Fruit fly (Drosophila melanogaster) whole organism, embryonic: ENCODE results near the gene CG42656.

ENCODE experiments used
- Asciz ChIP-seq: fragments of 200-800 bp; sonication (Bioruptor generic); optimal IDR thresholded peaks from 2 replicates; lab custom pipeline; 2017; ENCODE audit warnings: missing biosample characterization, mild to moderate bottlenecking, missing genetic modification characterization, missing genetic modification reagents
- CG10462 ChIP-seq: fragments of 200-800 bp; sonication (Bioruptor generic); optimal IDR thresholded peaks from 2 replicates; lab custom pipeline; 2016; ENCODE audit warnings: missing biosample characterization, missing genetic modification characterization
- CG10979 ChIP-seq: fragments of 200-800 bp; sonication (Bioruptor generic); optimal IDR thresholded peaks from 2 replicates; lab custom pipeline; 2018; ENCODE audit warnings: missing biosample characterization, mild to moderate bottlenecking, missing genetic modification characterization, moderate library complexity
- CG11456 ChIP-seq: fragments of 200-800 bp; sonication (Bioruptor generic); IDR thresholded peaks from 3 replicates; pipeline ENCODE4 v1.3.6; 2022; ENCODE audit warnings: missing biosample characterization, missing genetic modification characterization
- CG14014 ChIP-seq: fragments of 200-800 bp; sonication (Bioruptor generic); IDR thresholded peaks from 2 replicates; pipeline ENCODE4 v1.3.6; 2022; ENCODE audit warnings: missing biosample characterization, missing genetic modification characterization
- CG15479 ChIP-seq: fragments of 200-800 bp; sonication (Bioruptor generic); optimal IDR thresholded peaks from 3 replicates; lab custom pipeline; 2019; ENCODE audit warnings: missing biosample characterization, mild to moderate bottlenecking, missing genetic modification characterization, moderate library complexity
- CG15514 ChIP-seq: fragments of 200-800 bp; sonication (Bioruptor generic); optimal IDR thresholded peaks from 3 replicates; lab custom pipeline; 2017; ENCODE audit warnings: missing biosample characterization, missing genetic modification characterization, mild to moderate bottlenecking, moderate library complexity, missing genetic modification reagents
- CG1602 ChIP-seq: fragments of 200-800 bp; sonication (Bioruptor generic); optimal IDR thresholded peaks from 3 replicates; lab custom pipeline; 2016; ENCODE audit warnings: missing biosample characterization, missing genetic modification characterization
- CG16813 ChIP-seq: fragments of 200-800 bp; sonication (Bioruptor generic); IDR thresholded peaks from 3 replicates; pipeline ENCODE4 v1.3.6; 2022; ENCODE audit warnings: missing biosample characterization, missing genetic modification characterization; ENCODE audit not compliant: partially characterized antibody
- CG30020 ChIP-seq: fragments of 200-800 bp; optimal IDR thresholded peaks from 2 replicates; lab custom pipeline; 2019; ENCODE audit warnings: missing biosample characterization, mild to moderate bottlenecking, missing genetic modification characterization, moderate library complexity
- CG4404 ChIP-seq: fragments of 200-800 bp; sonication (Bioruptor generic); IDR thresholded peaks from 2 replicates; pipeline ENCODE4 v1.3.6; 2022; ENCODE audit warnings: missing biosample characterization, missing genetic modification characterization
- CG4617 ChIP-seq: fragments of 200-800 bp; sonication (Bioruptor generic); optimal IDR thresholded peaks from 3 replicates; lab custom pipeline; 2016; ENCODE audit warnings: missing biosample characterization, missing genetic modification characterization, borderline replicate concordance
- CG4854 ChIP-seq: fragments of 200-800 bp; sonication (Bioruptor generic); optimal IDR thresholded peaks from 2 replicates; lab custom pipeline; 2016; ENCODE audit warnings: missing biosample characterization, missing genetic modification characterization, inconsistent platforms
- CG5953 ChIP-seq: fragments of 200-800 bp; sonication (Bioruptor generic); IDR thresholded peaks from 2 replicates; pipeline ENCODE4 v1.3.6; 2022; ENCODE audit warnings: missing biosample characterization, missing genetic modification characterization
- CG7928 ChIP-seq: fragments of 200-800 bp; sonication (Bioruptor generic); optimal IDR thresholded peaks from 2 replicates; lab custom pipeline; 2017; ENCODE audit warnings: missing biosample characterization, mild to moderate bottlenecking, missing genetic modification characterization
- CG7987 ChIP-seq: fragments of 200-800 bp; sonication (Bioruptor generic); optimal IDR thresholded peaks from 2 replicates; lab custom pipeline; 2018; ENCODE audit warnings: missing biosample characterization, mild to moderate bottlenecking, missing genetic modification characterization, moderate library complexity
- CG9727 ChIP-seq: fragments of 200-800 bp; sonication (Bioruptor generic); optimal IDR thresholded peaks from 3 replicates; lab custom pipeline; 2017; ENCODE audit warnings: missing biosample characterization, mild to moderate bottlenecking, missing genetic modification characterization
- CG9797 ChIP-seq: fragments of 200-800 bp; sonication (Bioruptor generic); optimal IDR thresholded peaks from 3 replicates; lab custom pipeline; 2018; ENCODE audit warnings: missing biosample characterization, mild to moderate bottlenecking, missing genetic modification characterization
- Dad ChIP-seq: fragments of 200-800 bp; sonication (Bioruptor generic); optimal IDR thresholded peaks from 3 replicates; lab custom pipeline; 2016; ENCODE audit warnings: missing biosample characterization, missing genetic modification characterization
- Dll ChIP-seq: fragments of 200-800 bp; sonication (Bioruptor generic); IDR thresholded peaks from 4 replicates; pipeline ENCODE4 v1.3.6; 2022; ENCODE audit warnings: missing biosample characterization, missing genetic modification characterization; ENCODE audit not compliant: partially characterized antibody
- Doc3 ChIP-seq: fragments of 200-800 bp; sonication (Bioruptor generic); IDR thresholded peaks from 3 replicates; pipeline ENCODE4 v1.3.6; 2022; ENCODE audit warnings: missing biosample characterization, missing genetic modification characterization; ENCODE audit not compliant: partially characterized antibody
- ERR ChIP-seq: fragments of 200-800 bp; sonication (Bioruptor generic); optimal IDR thresholded peaks from 2 replicates; lab custom pipeline; 2016; ENCODE audit warnings: missing biosample characterization, missing genetic modification characterization
- Ets97D ChIP-seq: fragments of 200-800 bp; sonication (Bioruptor generic); optimal IDR thresholded peaks from 3 replicates; lab custom pipeline; 2016; ENCODE audit warnings: missing biosample characterization, missing genetic modification characterization
- Gsc ChIP-seq: fragments of 200-800 bp; sonication (Bioruptor generic); IDR thresholded peaks from 2 replicates; pipeline ENCODE4 v1.3.6; 2022; ENCODE audit warnings: missing biosample characterization, missing genetic modification characterization
- H2.0 ChIP-seq: fragments of 200-800 bp; sonication (Bioruptor generic); IDR thresholded peaks from 2 replicates; pipeline ENCODE4 v1.3.6; 2022; ENCODE audit warnings: missing biosample characterization, missing genetic modification characterization
- HLH54F ChIP-seq: fragments of 200-800 bp; sonication (Bioruptor generic); optimal IDR thresholded peaks from 3 replicates; lab custom pipeline; 2016; ENCODE audit warnings: missing biosample characterization, missing genetic modification characterization
- Hr3 ChIP-seq: fragments of 200-800 bp; sonication (Bioruptor generic); optimal IDR thresholded peaks from 3 replicates; lab custom pipeline; 2016; ENCODE audit warnings: missing biosample characterization, missing genetic modification characterization
- MTF-1 ChIP-seq: fragments of 200-800 bp; sonication (Bioruptor generic); optimal IDR thresholded peaks from 2 replicates; lab custom pipeline; 2018; ENCODE audit warnings: missing biosample characterization, mild to moderate bottlenecking, missing genetic modification characterization, borderline replicate concordance
- Max ChIP-seq: fragments of 200-800 bp; sonication (Bioruptor generic); optimal IDR thresholded peaks from 2 replicates; lab custom pipeline; 2016; ENCODE audit warnings: missing biosample characterization, mild to moderate bottlenecking, missing genetic modification characterization
- Nf-YB ChIP-seq: fragments of 200-800 bp; sonication (Bioruptor generic); optimal IDR thresholded peaks from 3 replicates; lab custom pipeline; 2019; ENCODE audit warnings: missing biosample characterization, mild to moderate bottlenecking, missing genetic modification characterization, moderate library complexity
- Nf-YC ChIP-seq: fragments of 200-800 bp; optimal IDR thresholded peaks from 3 replicates; lab custom pipeline; 2019; ENCODE audit warnings: missing biosample characterization, mild to moderate bottlenecking, missing genetic modification characterization, moderate library complexity
- Sry-β ChIP-seq: fragments of 200-800 bp; sonication (Bioruptor generic); optimal IDR thresholded peaks from 2 replicates; lab custom pipeline; 2018; ENCODE audit warnings: missing biosample characterization, mild to moderate bottlenecking, missing genetic modification characterization, moderate library complexity
- Trl ChIP-seq, 3 experiments: fragments of >200 bp in 2 of 3; fragments of 200-800 bp in 1 of 3; sonication (Bioruptor generic) in 1 of 3; optimal IDR thresholded peaks; 2 replicates in 1 of 3; 3 replicates in 2 of 3; lab custom pipeline; 2016 to 2017; ENCODE audit warnings: missing biosample characterization in 1 of 3, missing genetic modification characterization in 1 of 3
- Xbp1 ChIP-seq: fragments of 200-800 bp; sonication (Bioruptor generic); optimal IDR thresholded peaks from 3 replicates; lab custom pipeline; 2016; ENCODE audit warnings: missing biosample characterization, mild to moderate bottlenecking, missing genetic modification characterization
- abd-A ChIP-seq: fragments of 200-800 bp; sonication (Bioruptor generic); optimal IDR thresholded peaks from 3 replicates; lab custom pipeline; 2019; ENCODE audit warnings: missing biosample characterization, mild to moderate bottlenecking, missing genetic modification characterization, moderate library complexity
- al ChIP-seq: fragments of 200-800 bp; sonication (Bioruptor generic); IDR thresholded peaks from 2 replicates; pipeline ENCODE4 v1.3.6; 2022; ENCODE audit warnings: missing biosample characterization, missing genetic modification characterization
- cg ChIP-seq: fragments of 200-800 bp; sonication (Bioruptor generic); optimal IDR thresholded peaks from 3 replicates; lab custom pipeline; 2019; ENCODE audit warnings: missing biosample characterization, mild to moderate bottlenecking, missing genetic modification characterization, moderate library complexity
- cwo ChIP-seq: fragments of 200-800 bp; sonication (Bioruptor generic); optimal IDR thresholded peaks from 3 replicates; lab custom pipeline; 2017; ENCODE audit warnings: missing biosample characterization, missing genetic modification characterization, mild to moderate bottlenecking, moderate library complexity, missing genetic modification reagents
- disco-r ChIP-seq: fragments of 200-800 bp; sonication (Bioruptor generic); optimal IDR thresholded peaks from 2 replicates; lab custom pipeline; 2016; ENCODE audit warnings: missing biosample characterization, missing genetic modification characterization
- fru ChIP-seq: fragments of >200 bp; optimal IDR thresholded peaks from 2 replicates; lab custom pipeline; 2017
- gcm2 ChIP-seq: fragments of 200-800 bp; sonication (Bioruptor generic); optimal IDR thresholded peaks from 2 replicates; lab custom pipeline; 2016; ENCODE audit warnings: missing biosample characterization, missing genetic modification characterization
- kay ChIP-seq: fragments of 200-800 bp; sonication (Bioruptor generic); optimal IDR thresholded peaks from 2 replicates; lab custom pipeline; 2016; ENCODE audit warnings: missing biosample characterization, missing genetic modification characterization
- lola ChIP-seq, 3 experiments: fragments of >200 bp in 2 of 3; fragments of 200-800 bp in 1 of 3; sonication (Bioruptor generic) in 1 of 3; optimal IDR thresholded peaks; 2 replicates each; lab custom pipeline; 2017 to 2019; ENCODE audit warnings: missing biosample characterization in 3 of 3, missing genetic modification characterization in 3 of 3, mild to moderate bottlenecking in 1 of 3, moderate library complexity in 1 of 3
- nerfin-1 ChIP-seq: fragments of 200-800 bp; sonication (Bioruptor generic); optimal IDR thresholded peaks from 3 replicates; lab custom pipeline; 2019; ENCODE audit warnings: missing biosample characterization, mild to moderate bottlenecking, missing genetic modification characterization, moderate library complexity
- nerfin-2 ChIP-seq: fragments of 200-800 bp; sonication (Bioruptor generic); IDR thresholded peaks from 2 replicates; pipeline ENCODE4 v1.3.6; 2022; ENCODE audit warnings: missing biosample characterization, missing genetic modification characterization; ENCODE audit not compliant: partially characterized antibody
- pnt ChIP-seq: fragments of 200-800 bp; sonication (Bioruptor generic); optimal IDR thresholded peaks from 3 replicates; lab custom pipeline; 2016; ENCODE audit warnings: missing biosample characterization, missing genetic modification characterization
- sob ChIP-seq: fragments of 200-800 bp; sonication (Bioruptor generic); IDR thresholded peaks from 2 replicates; pipeline ENCODE4 v1.3.6; 2022; ENCODE audit warnings: missing biosample characterization, missing genetic modification characterization
- sqz ChIP-seq: fragments of 200-800 bp; sonication (Bioruptor generic); optimal IDR thresholded peaks from 3 replicates; lab custom pipeline; 2018; ENCODE audit warnings: missing biosample characterization, mild to moderate bottlenecking, missing genetic modification characterization
- ttk ChIP-seq: fragments of 200-800 bp; sonication (Bioruptor generic); IDR thresholded peaks from 2 replicates; pipeline ENCODE4 v2.1.2; 2022; ENCODE audit warnings: missing biosample characterization, missing genetic modification characterization

Gene CG42656

DNA sequence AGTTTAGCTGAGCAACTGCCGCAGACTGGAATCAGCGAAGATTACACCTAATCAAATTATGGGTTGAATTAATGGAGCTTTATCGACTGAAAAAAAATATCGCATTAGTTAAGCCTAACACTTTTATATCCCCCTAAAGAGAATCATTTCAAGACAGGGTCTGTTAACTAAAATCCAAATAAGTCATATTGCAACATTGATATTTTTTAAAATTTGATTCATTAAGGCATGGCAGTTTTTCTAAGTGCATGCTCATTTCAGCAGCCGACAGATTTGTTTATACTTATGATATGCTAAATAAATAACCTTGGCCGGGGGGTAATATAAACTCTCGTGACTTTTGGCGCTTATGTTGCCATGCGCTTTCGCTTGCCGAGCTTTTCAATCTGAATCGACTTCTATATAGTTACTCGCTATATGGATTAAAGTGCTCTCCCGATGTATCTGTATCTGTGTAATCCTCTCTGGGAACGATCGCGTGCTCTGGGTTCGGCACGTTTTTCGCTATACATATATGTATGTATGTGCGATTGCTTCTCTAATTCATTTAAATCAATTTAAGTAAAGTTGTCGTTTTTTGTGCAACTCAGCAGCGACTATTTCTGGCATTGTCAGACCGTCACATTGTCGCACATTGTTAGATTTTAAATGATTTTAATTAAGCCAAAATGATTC, 13.4 kb upstream of the CG42656 start (continued):
- peak; percentile 98 for TF ChIP-seq cwo (GFP tag; lab: Kevin White, UChicago)
- peak; percentile 86 for TF ChIP-seq CG15514
- TF ChIP-seq CG5953 (GFP tag; lab: Robert Waterston, UW), result no peak
- no peak for TF ChIP-seq CG30020 (tag; lab: Kevin White, UChicago)
- TF ChIP-seq Trl (optimal IDR thresholded peaks at IDR 0.05; lab: Kevin White, UChicago), result peak in 1 of 2 experiments; percentile 47
- TF ChIP-seq Trl (GFP tag; optimal IDR thresholded peaks at IDR 0.05; lab: Kevin White, UChicago), result peak; percentile 88
- peak; percentile 59 for TF ChIP-seq abd-A (tag; lab: Kevin White, UChicago)
- TF ChIP-seq sqz (GFP tag; lab: Kevin White, UChicago), result no peak
- no peak for TF ChIP-seq Sry-β (GFP tag; lab: Kevin White, UChicago)
- TF ChIP-seq CG15479 (GFP tag; lab: Kevin White, UChicago), result no peak
- TF ChIP-seq CG14014 (GFP tag; lab: Robert Waterston, UW), result peak; percentile 91
- peak; percentile 58 for TF ChIP-seq Nf-YB (GFP tag; lab: Kevin White, UChicago)
- no peak for TF ChIP-seq cg (GFP tag; lab: Kevin White, UChicago)
- peak; percentile 62 for TF ChIP-seq Hr3 (GFP tag; lab: Kevin White, UChicago)
- TF ChIP-seq Max (GFP tag; lab: Kevin White, UChicago), result peak; percentile 82
- TF ChIP-seq Dad, result peak; percentile 78
- peak; percentile 94 for TF ChIP-seq CG11456 (GFP tag; lab: Robert Waterston, UW)
- TF ChIP-seq kay (GFP tag; lab: Kevin White, UChicago), result peak; percentile 79
- peak; percentile 89 for TF ChIP-seq CG9727 (GFP tag; lab: Kevin White, UChicago)
- TF ChIP-seq ERR, result peak; percentile 94
- no peak for TF ChIP-seq CG10979 (tag; lab: Kevin White, UChicago)
- no peak for TF ChIP-seq Dll (GFP tag; lab: Robert Waterston, UW)
- peak; percentile 93 for TF ChIP-seq al (GFP tag; lab: Robert Waterston, UW)
- no peak for TF ChIP-seq nerfin-1 (tag; lab: Kevin White, UChicago)
- no peak for TF ChIP-seq fru (lab: Kevin White, UChicago)
- no peak for TF ChIP-seq ttk
- peak; percentile 90 for TF ChIP-seq sob (GFP tag; lab: Robert Waterston, UW)
- TF ChIP-seq CG7928 (GFP tag; lab: Kevin White, UChicago), result peak; percentile 65
- no peak for TF ChIP-seq nerfin-2 (GFP tag; lab: Robert Waterston, UW)
- peak; percentile 39 for TF ChIP-seq gcm2 (GFP tag; lab: Kevin White, UChicago)
- peak; percentile 63 for TF ChIP-seq CG7987 (GFP tag; lab: Kevin White, UChicago)
- no peak for TF ChIP-seq lola (GFP tag; optimal IDR thresholded peaks at IDR 0.05; lab: Kevin White, UChicago)
- TF ChIP-seq CG4854 (GFP tag; lab: Kevin White, UChicago), result peak; percentile 83
- TF ChIP-seq disco-r, result peak; percentile 59
- peak; percentile 32 for TF ChIP-seq CG4617 (GFP tag; lab: Kevin White, UChicago)
- TF ChIP-seq HLH54F, result peak; percentile 91
- peak; percentile 45 for TF ChIP-seq Ets97D
- TF ChIP-seq CG1602 (GFP tag; lab: Kevin White, UChicago), result peak; percentile 66
- peak; percentile 74 for TF ChIP-seq Xbp1 (GFP tag; lab: Kevin White, UChicago)
- peak; percentile 63 for TF ChIP-seq H2.0 (GFP tag; lab: Robert Waterston, UW)
- TF ChIP-seq Asciz (GFP tag; lab: Kevin White, UChicago), result peak; percentile 19
- peak; percentile 0 for TF ChIP-seq Nf-YC
- TF ChIP-seq CG4404, result peak; percentile 53
- no peak for TF ChIP-seq Gsc (GFP tag; lab: Robert Waterston, UW)
- no peak for TF ChIP-seq CG9797 (GFP tag; lab: Kevin White, UChicago)
- peak; percentile 12 for TF ChIP-seq MTF-1 (GFP tag; lab: Kevin White, UChicago)
- peak; percentile 74 for TF ChIP-seq pnt (GFP tag; lab: Kevin White, UChicago)
- peak; percentile 41 for TF ChIP-seq CG10462 (GFP tag; lab: Kevin White, UChicago)
- no peak for TF ChIP-seq Doc3
- TF ChIP-seq CG16813, result no peak
